Worm (Caenorhabditis elegans) whole organism, early embryonic: ENCODE results near the gene mtrf-1L.

ENCODE experiments used
- ama-1 ChIP-seq: fragments of 150-350 bp; optimal IDR thresholded peaks from 2 replicates; lab custom pipeline; 2014
- ets-7 ChIP-seq: sonication (generic microtip); optimal IDR thresholded peaks from 2 replicates; lab custom pipeline; 2016; ENCODE audit warnings: missing genotype, missing genetic modification characterization, missing compliant biosample characterization
- sea-1 ChIP-seq: fragments of 200-800 bp; sonication (Bioruptor generic); conservative IDR thresholded peaks from 2 replicates; pipeline ENCODE4 v1.3.6; 2022; ENCODE audit warnings: missing genetic modification characterization, missing compliant biosample characterization

Gene mtrf-1L

ce11 chrIV:5230530-5230929 lies 43.6 kb downstream of the mtrf-1L start, which contains the start of gene thn-5:
thn-5 (plus strand) TSS chrIV:5230830.
- no peak for TF ChIP-seq sea-1 (GFP tag; lab: Robert Waterston, UW)
- no peak for TF ChIP-seq ama-1
- TF ChIP-seq ets-7 (tag; lab: Kevin White, UChicago), result no peak
